Worm (Caenorhabditis elegans) whole organism, L3 larva: ENCODE data around the gene srbc-83.

Experiments used
- ceh-82 ChIP-seq: fragments of 150-350 bp; optimal IDR thresholded peaks from 2 replicates; lab custom pipeline; 2014; ENCODE audit warnings: missing biosample characterization, missing genetic modification characterization
- fos-1 ChIP-seq: fragments of 150-350 bp; optimal IDR thresholded peaks from 2 replicates; lab custom pipeline; 2014; ENCODE audit warnings: missing biosample characterization, missing genetic modification characterization
- lin-15B ChIP-seq: fragments of 150-350 bp; optimal IDR thresholded peaks from 2 replicates; lab custom pipeline; 2014; ENCODE audit warnings: missing biosample characterization, missing genetic modification characterization
- nhr-67 ChIP-seq: fragments of 150-350 bp; optimal IDR thresholded peaks from 2 replicates; lab custom pipeline; 2014; ENCODE audit warnings: missing biosample characterization, missing genetic modification characterization
- nhr-76 ChIP-seq: fragments of 150-350 bp; sonication (generic microtip); optimal IDR thresholded peaks from 5 replicates; lab custom pipeline; 2014; ENCODE audit warnings: missing biosample characterization, missing genetic modification characterization
- nhr-77 ChIP-seq: fragments of 150-350 bp; optimal IDR thresholded peaks from 2 replicates; lab custom pipeline; 2014; ENCODE audit warnings: missing biosample characterization, missing genetic modification characterization
- pqm-1 ChIP-seq: fragments of 150-350 bp; optimal IDR thresholded peaks from 2 replicates; lab custom pipeline; 2017; ENCODE audit warnings: missing biosample characterization, missing genetic modification characterization, inconsistent platforms

DNA sequence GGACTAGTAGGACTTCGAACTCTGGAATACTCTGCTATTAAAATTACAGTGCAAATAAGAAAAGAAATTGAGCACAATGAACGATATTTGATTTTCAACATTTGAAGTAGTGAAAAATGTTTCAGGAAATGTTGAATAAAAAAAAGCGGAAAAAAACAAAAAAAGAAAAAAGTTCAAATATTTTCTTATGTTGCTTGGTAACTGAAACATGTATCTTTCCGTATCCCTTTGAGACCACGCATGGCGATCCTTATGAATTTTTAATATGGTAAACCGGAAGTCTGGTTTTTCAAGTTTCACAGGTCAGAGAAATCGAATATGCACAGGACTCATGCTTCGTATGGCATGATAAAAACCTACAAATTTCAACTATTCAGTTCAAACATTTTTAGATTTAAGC is 9.6 kb upstream of the srbc-83 start, which contains the start of gene F28G4.3:
- TF ChIP-seq fos-1 (tag; lab: Kevin White, UChicago) (no peak), ceh-82 (tag; lab: Kevin White, UChicago) (no peak), nhr-67 (tag; lab: Kevin White, UChicago) (no peak), pqm-1 (tag; lab: Kevin White, UChicago) (no peak), nhr-77 (tag; lab: Kevin White, UChicago) (no peak), nhr-76 (tag; lab: Kevin White, UChicago) (no peak), lin-15B (tag; lab: Kevin White, UChicago) (no peak)
